Worm (Caenorhabditis elegans) whole organism, mixed stage, embryonic: Measurements from ENCODE around the gene prkl-1.

Experiments used
- ceh-39 ChIP-seq: fragments of 150-350 bp; optimal IDR thresholded peaks from 2 replicates; lab custom pipeline; 2014; ENCODE audit warnings: missing biosample characterization, missing genetic modification characterization
- ces-1 ChIP-seq: fragments of 150-350 bp; optimal IDR thresholded peaks from 2 replicates; lab custom pipeline; 2014; ENCODE audit warnings: missing biosample characterization, missing genetic modification reagents, missing genetic modification characterization
- unc-62 ChIP-seq: fragments of 150-350 bp; optimal IDR thresholded peaks from 2 replicates; lab custom pipeline; 2014; ENCODE audit warnings: missing biosample characterization, missing genetic modification reagents, missing genetic modification characterization

DNA sequence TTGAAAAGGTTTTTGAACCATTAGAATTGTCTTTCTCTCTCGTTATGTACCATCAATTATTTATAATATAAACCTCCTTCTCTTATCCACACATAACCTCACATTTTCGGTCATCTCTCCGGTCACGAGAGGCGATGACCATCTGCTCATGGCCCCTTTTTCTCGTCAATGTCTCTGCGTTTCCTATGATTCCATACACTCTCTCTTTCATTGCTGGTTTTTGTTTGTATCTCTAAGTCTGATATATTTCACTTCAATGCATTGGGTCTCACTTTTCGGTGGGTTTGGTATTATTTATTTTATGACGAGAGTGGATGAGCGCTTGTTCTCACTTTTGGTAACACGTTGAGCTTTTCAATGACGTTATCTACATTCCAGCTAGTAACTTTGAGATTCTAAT is 36.3 kb upstream of the prkl-1 start:
- peak; percentile 49 for TF ChIP-seq unc-62
- peak; percentile 51 for TF ChIP-seq ceh-39
- peak; percentile 67 for TF ChIP-seq ces-1 (GFP tag; lab: Kevin White, UChicago)
